Worm (Caenorhabditis elegans) whole organism, young adult: ENCODE measurements around the gene tub-1.
A peak's percentile ranks its signal among the peaks of the same experiment; 100 is the strongest.

ENCODE experiments used
- madf-8 ChIP-seq: fragments of 200-800 bp; sonication (Bioruptor generic); conservative IDR thresholded peaks from 2 replicates; pipeline ENCODE4 v1.3.6; 2022; ENCODE audit warnings: missing genetic modification reagents, missing genetic modification characterization, missing compliant biosample characterization
- tbx-9 ChIP-seq: sonication (generic microtip); optimal IDR thresholded peaks from 2 replicates; lab custom pipeline; 2016; ENCODE audit warnings: borderline replicate concordance, missing genetic modification characterization, inconsistent platforms, missing compliant biosample characterization

DNA sequence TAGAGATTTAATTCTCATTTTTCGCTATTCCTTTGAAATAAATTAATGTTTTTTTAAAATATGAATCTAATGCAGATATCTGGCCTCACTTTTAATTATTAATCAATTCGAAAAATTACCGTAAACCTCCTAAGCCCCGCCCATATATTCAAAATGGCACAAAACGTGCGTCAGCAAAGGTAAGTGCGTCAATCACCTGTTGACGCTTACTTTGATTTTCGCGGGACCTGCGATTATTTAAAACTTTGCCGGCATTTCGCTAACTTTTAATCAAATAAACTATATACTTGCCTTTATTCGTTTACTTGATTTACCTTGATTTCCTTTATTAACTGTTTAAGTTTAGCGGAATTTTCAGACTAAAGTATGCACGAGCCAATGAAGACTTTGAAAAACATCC lies 1.2 kb upstream of the tub-1 start, which contains the start of gene pch-2:
- TF ChIP-seq madf-8: peak; percentile 54; the same call in 1 of the 2 replicates
- no peak for TF ChIP-seq tbx-9
